Worm (Caenorhabditis elegans) whole organism, L3 larva: ENCODE results near the gene T22B2.3.

Source experiments
- aly-2 ChIP-seq: fragments of 150-350 bp; optimal IDR thresholded peaks from 2 replicates; lab custom pipeline; 2014; ENCODE audit warnings: missing biosample characterization, missing genetic modification characterization
- ceh-16 ChIP-seq: sonication (generic microtip); optimal IDR thresholded peaks from 2 replicates; lab custom pipeline; 2017; ENCODE audit warnings: missing biosample characterization, missing genetic modification characterization
- ceh-82 ChIP-seq: fragments of 150-350 bp; optimal IDR thresholded peaks from 2 replicates; lab custom pipeline; 2014; ENCODE audit warnings: missing biosample characterization, missing genetic modification characterization
- daf-12 ChIP-seq: fragments of 150-350 bp; optimal IDR thresholded peaks from 2 replicates; lab custom pipeline; 2014; ENCODE audit warnings: missing biosample characterization, missing genetic modification reagents, missing genetic modification characterization
- egl-27 ChIP-seq: sonication (generic microtip); optimal IDR thresholded peaks from 4 replicates; lab custom pipeline; 2017; ENCODE audit warnings: missing biosample characterization, missing genetic modification reagents, missing genetic modification characterization
- egl-5 ChIP-seq: fragments of 150-350 bp; optimal IDR thresholded peaks from 2 replicates; lab custom pipeline; 2017; ENCODE audit warnings: missing biosample characterization, missing genetic modification reagents, missing genetic modification characterization, inconsistent platforms
- elt-1 ChIP-seq: fragments of 150-350 bp; optimal IDR thresholded peaks from 2 replicates; lab custom pipeline; 2014; ENCODE audit warnings: missing biosample characterization, missing genetic modification characterization
- elt-2 ChIP-seq: sonication (generic microtip); optimal IDR thresholded peaks from 2 replicates; lab custom pipeline; 2016; ENCODE audit warnings: missing genetic modification reagents, mild to moderate bottlenecking, missing genetic modification characterization, missing compliant biosample characterization
- elt-3 ChIP-seq, 3 experiments: fragments of 150-350 bp in 1 of 3; sonication (generic microtip) in 2 of 3; optimal IDR thresholded peaks; 2 replicates in 2 of 3; 4 replicates in 1 of 3; lab custom pipeline; 2014 to 2017; ENCODE audit warnings: missing biosample characterization in 3 of 3, missing genetic modification characterization in 3 of 3
- fkh-10 ChIP-seq: sonication (generic microtip); optimal IDR thresholded peaks from 2 replicates; lab custom pipeline; 2017; ENCODE audit warnings: missing biosample characterization, missing genetic modification reagents, missing genetic modification characterization
- fkh-2 ChIP-seq: fragments of 150-350 bp; optimal IDR thresholded peaks from 2 replicates; lab custom pipeline; 2014; ENCODE audit warnings: missing biosample characterization, missing genetic modification reagents, missing genetic modification characterization
- lin-15B ChIP-seq: fragments of 150-350 bp; optimal IDR thresholded peaks from 2 replicates; lab custom pipeline; 2014; ENCODE audit warnings: missing biosample characterization, missing genetic modification characterization
- lsy-12 ChIP-seq: sonication (generic microtip); optimal IDR thresholded peaks from 2 replicates; lab custom pipeline; 2016; ENCODE audit warnings: mild to moderate bottlenecking, missing genetic modification characterization, missing compliant biosample characterization
- mdl-1 ChIP-seq: fragments of 150-350 bp; optimal IDR thresholded peaks from 2 replicates; lab custom pipeline; 2014; ENCODE audit warnings: missing biosample characterization, missing genetic modification characterization
- mml-1 ChIP-seq: fragments of 150-350 bp; sonication (generic microtip); optimal IDR thresholded peaks from 3 replicates; lab custom pipeline; 2014; ENCODE audit warnings: missing biosample characterization, missing genetic modification characterization
- nfya-1 ChIP-seq: sonication (generic microtip); optimal IDR thresholded peaks from 2 replicates; lab custom pipeline; 2017; ENCODE audit warnings: missing genetic modification characterization, mild to moderate bottlenecking, missing compliant biosample characterization, antibody characterized with exemption, moderate library complexity; ENCODE audit not compliant: insufficient read depth
- nhr-11 ChIP-seq: fragments of 150-350 bp; optimal IDR thresholded peaks from 2 replicates; lab custom pipeline; 2014; ENCODE audit warnings: missing biosample characterization, missing genetic modification characterization
- nhr-12 ChIP-seq: fragments of 150-350 bp; optimal IDR thresholded peaks from 2 replicates; lab custom pipeline; 2014; ENCODE audit warnings: missing biosample characterization, missing genetic modification characterization
- nhr-23 ChIP-seq: fragments of 150-350 bp; optimal IDR thresholded peaks from 2 replicates; lab custom pipeline; 2014; ENCODE audit warnings: missing biosample characterization, missing genetic modification reagents, missing genetic modification characterization
- nhr-25 ChIP-seq: sonication (generic microtip); optimal IDR thresholded peaks from 2 replicates; lab custom pipeline; 2017; ENCODE audit warnings: missing biosample characterization, missing genetic modification characterization
- nhr-43 ChIP-seq: sonication (generic microtip); optimal IDR thresholded peaks from 2 replicates; lab custom pipeline; 2016; ENCODE audit warnings: mild to moderate bottlenecking, missing genetic modification characterization, missing compliant biosample characterization; ENCODE audit not compliant: poor library complexity, severe bottlenecking
- nhr-67 ChIP-seq: fragments of 150-350 bp; optimal IDR thresholded peaks from 2 replicates; lab custom pipeline; 2014; ENCODE audit warnings: missing biosample characterization, missing genetic modification characterization
- pha-4 ChIP-seq: fragments of 150-350 bp; optimal IDR thresholded peaks from 2 replicates; lab custom pipeline; 2014; ENCODE audit warnings: missing biosample characterization, missing genetic modification reagents, missing genetic modification characterization
- snpc-4 ChIP-seq: fragments of 150-350 bp; optimal IDR thresholded peaks from 2 replicates; lab custom pipeline; 2014; ENCODE audit warnings: missing biosample characterization, missing genetic modification characterization
- ztf-4 ChIP-seq: fragments of 150-350 bp; optimal IDR thresholded peaks from 2 replicates; lab custom pipeline; 2014; ENCODE audit warnings: missing biosample characterization, missing genetic modification characterization

The T22B2.3 gene

ce11 chrX:3895577-3895976 is 21.5 kb upstream of the T22B2.3 start, which contains the start of gene F47F2.3:
Gene F47F2.3, minus strand, starts transcription at chrX:3895677.
- no peak for TF ChIP-seq nhr-67 (tag; lab: Kevin White, UChicago)
- TF ChIP-seq snpc-4 (tag; lab: Kevin White, UChicago) = no peak
- TF ChIP-seq elt-2 (tag; lab: Kevin White, UChicago) = no peak

ce11 chrX:3898255-3899177 is 18.6 kb upstream of the T22B2.3 start:
- TF ChIP-seq nfya-1 (tag; lab: Kevin White, UChicago) (peak; percentile 6), pha-4 (tag; lab: Kevin White, UChicago) (no peak), elt-1 (tag; lab: Kevin White, UChicago) (peak; percentile 15)

ce11 chrX:3900715-3901114 is 16.4 kb upstream of the T22B2.3 start:
- TF ChIP-seq nhr-43 (no peak), ceh-16 (no peak), ceh-82 (tag; lab: Kevin White, UChicago) (no peak), nhr-12 (tag; lab: Kevin White, UChicago) (no peak), lsy-12 (no peak), snpc-4 (tag; lab: Kevin White, UChicago) (no peak)

ce11 chrX:3901389-3901788 is 15.7 kb upstream of the T22B2.3 start:
- peak; percentile 93 for TF ChIP-seq fkh-10 (GFP tag; lab: Kevin White, UChicago)
- no peak for TF ChIP-seq mml-1 (tag; lab: Kevin White, UChicago)

- no peak for TF ChIP-seq egl-5 (tag; lab: Kevin White, UChicago)
Measured at ce11 chrX:3904568-3904967, 12.5 kb upstream of the T22B2.3 start, which contains the start of gene sup-12. Gene sup-12, plus strand, starts transcription at chrX:3904584.

- TF ChIP-seq egl-5 (tag; lab: Kevin White, UChicago) (no peak), egl-27 (no peak), elt-1 (tag; lab: Kevin White, UChicago) (no peak), mdl-1 (tag; lab: Kevin White, UChicago) (no peak), lin-15B (no peak), nhr-23 (no peak)
Measured at ce11 chrX:3911280-3911679, 5.8 kb upstream of the T22B2.3 start, which contains the start of gene T22B2.5. Gene T22B2.5, minus strand, starts transcription at chrX:3911380.

- TF ChIP-seq nhr-25 (tag; lab: Kevin White, UChicago) (no peak), elt-1 (tag; lab: Kevin White, UChicago) (no peak), nhr-11 (tag; lab: Kevin White, UChicago) (no peak), daf-12 (no peak), fkh-2 (tag; lab: Kevin White, UChicago) (no peak), ztf-4 (no peak), ceh-82 (tag; lab: Kevin White, UChicago) (no peak), aly-2 (tag; lab: Kevin White, UChicago) (no peak), lsy-12 (no peak), ceh-16 (no peak), elt-3 (tag; optimal IDR thresholded peaks at IDR 0.05; lab: Kevin White, UChicago) (no peak), mml-1 (tag; lab: Kevin White, UChicago) (no peak)
Measured at ce11 chrX:3914273-3914672, 2.8 kb upstream of the T22B2.3 start.

ce11 chrX:3915748-3916147 is 1.4 kb upstream of the T22B2.3 start, which contains the start of gene idpp-9:
Gene idpp-9, minus strand, starts transcription at chrX:3915848.
- no peak for TF ChIP-seq fkh-2 (tag; lab: Kevin White, UChicago)
- TF ChIP-seq pha-4 (tag; lab: Kevin White, UChicago) = no peak
